Fruit fly (Drosophila melanogaster) whole organism, embryonic: ENCODE measurements around the gene CG31157.

Source experiments
- Ada2b ChIP-seq: fragments of 200-800 bp; sonication (Bioruptor generic); IDR thresholded peaks from 2 replicates; pipeline ENCODE4 v1.3.6; 2022; ENCODE audit warnings: missing biosample characterization, missing genetic modification characterization
- Aef1 ChIP-seq: fragments of 200-800 bp; sonication (Bioruptor generic); IDR thresholded peaks from 3 replicates; pipeline ENCODE4 v1.3.6; 2022; ENCODE audit warnings: missing biosample characterization, missing genetic modification characterization
- CG10147 ChIP-seq: fragments of 200-800 bp; sonication (Bioruptor generic); optimal IDR thresholded peaks from 2 replicates; lab custom pipeline; 2019; ENCODE audit warnings: missing biosample characterization, mild to moderate bottlenecking, missing genetic modification characterization, moderate library complexity
- CG11504 ChIP-seq: fragments of 200-800 bp; sonication (Bioruptor generic); optimal IDR thresholded peaks from 3 replicates; lab custom pipeline; 2019; ENCODE audit warnings: missing biosample characterization, mild to moderate bottlenecking, missing genetic modification characterization, moderate library complexity
- CG14014 ChIP-seq: fragments of 200-800 bp; sonication (Bioruptor generic); IDR thresholded peaks from 2 replicates; pipeline ENCODE4 v1.3.6; 2022; ENCODE audit warnings: missing biosample characterization, missing genetic modification characterization
- CG14441 ChIP-seq: fragments of 200-800 bp; sonication (Bioruptor generic); IDR thresholded peaks from 2 replicates; pipeline ENCODE4 v1.3.6; 2022; ENCODE audit warnings: missing biosample characterization, missing genetic modification characterization
- CG15514 ChIP-seq: fragments of 200-800 bp; sonication (Bioruptor generic); optimal IDR thresholded peaks from 3 replicates; lab custom pipeline; 2017; ENCODE audit warnings: missing biosample characterization, missing genetic modification characterization, mild to moderate bottlenecking, moderate library complexity, missing genetic modification reagents
- CG15696 ChIP-seq: fragments of 200-800 bp; sonication (Bioruptor generic); optimal IDR thresholded peaks from 2 replicates; lab custom pipeline; 2019; ENCODE audit warnings: missing biosample characterization, mild to moderate bottlenecking, missing genetic modification characterization, moderate library complexity
- CG18599 ChIP-seq: fragments of 200-800 bp; sonication (Bioruptor generic); optimal IDR thresholded peaks from 3 replicates; lab custom pipeline; 2017; ENCODE audit warnings: missing biosample characterization, missing genetic modification characterization, mild to moderate bottlenecking, moderate library complexity, missing genetic modification reagents
- CG2120 ChIP-seq: fragments of 200-800 bp; sonication (Bioruptor generic); optimal IDR thresholded peaks from 3 replicates; lab custom pipeline; 2016; ENCODE audit warnings: missing biosample characterization, missing genetic modification characterization
- CG32532 ChIP-seq: fragments of 200-800 bp; sonication (Bioruptor generic); IDR thresholded peaks from 2 replicates; pipeline ENCODE4 v1.3.6; 2022; ENCODE audit warnings: missing biosample characterization, missing genetic modification characterization
- CG4424 ChIP-seq: fragments of 200-800 bp; sonication (Bioruptor generic); optimal IDR thresholded peaks from 3 replicates; lab custom pipeline; 2016; ENCODE audit warnings: missing biosample characterization, missing genetic modification characterization
- CG6791 ChIP-seq: fragments of 200-800 bp; sonication (Bioruptor generic); IDR thresholded peaks from 3 replicates; pipeline ENCODE4 v1.3.6; 2022; ENCODE audit warnings: missing biosample characterization, missing genetic modification characterization; ENCODE audit not compliant: partially characterized antibody
- CG7556 ChIP-seq: fragments of 200-800 bp; sonication (Bioruptor generic); optimal IDR thresholded peaks from 2 replicates; lab custom pipeline; 2017; ENCODE audit warnings: missing biosample characterization, mild to moderate bottlenecking, missing genetic modification characterization
- CG7839 ChIP-seq: fragments of 200-800 bp; sonication (Bioruptor generic); optimal IDR thresholded peaks from 3 replicates; lab custom pipeline; 2018; ENCODE audit warnings: missing biosample characterization, mild to moderate bottlenecking, missing genetic modification characterization, moderate library complexity
- CG9727 ChIP-seq: fragments of 200-800 bp; sonication (Bioruptor generic); optimal IDR thresholded peaks from 3 replicates; lab custom pipeline; 2017; ENCODE audit warnings: missing biosample characterization, mild to moderate bottlenecking, missing genetic modification characterization
- CG9932 ChIP-seq: fragments of 200-800 bp; sonication (Bioruptor generic); IDR thresholded peaks from 2 replicates; pipeline ENCODE4 v1.3.6; 2022; ENCODE audit warnings: missing biosample characterization, missing genetic modification characterization
- Ets65A ChIP-seq: fragments of 200-800 bp; sonication (Bioruptor generic); peaks from one replicate; lab custom pipeline; 2016; ENCODE audit warnings: missing biosample characterization, missing genetic modification characterization
- Hand ChIP-seq: fragments of 200-800 bp; sonication (Bioruptor generic); optimal IDR thresholded peaks from 2 replicates; lab custom pipeline; 2017; ENCODE audit warnings: mild to moderate bottlenecking, missing biosample characterization, missing genetic modification reagents, missing genetic modification characterization
- Hmr ChIP-seq: fragments of 200-800 bp; sonication (Bioruptor generic); optimal IDR thresholded peaks from 3 replicates; lab custom pipeline; 2017; ENCODE audit warnings: mild to moderate bottlenecking, missing biosample characterization, missing genetic modification reagents, missing genetic modification characterization
- Hmx ChIP-seq: fragments of 200-800 bp; sonication (Bioruptor generic); optimal IDR thresholded peaks from 2 replicates; lab custom pipeline; 2016; ENCODE audit warnings: missing biosample characterization, missing genetic modification characterization
- Hr51 ChIP-seq, 2 experiments: fragments of 200-800 bp; sonication (Bioruptor generic); optimal IDR thresholded peaks; 2 replicates in 1 of 2; 3 replicates in 1 of 2; lab custom pipeline; 2016 to 2018; ENCODE audit warnings: missing biosample characterization in 2 of 2, missing genetic modification characterization in 2 of 2, mild to moderate bottlenecking in 1 of 2, moderate library complexity in 1 of 2
- Hr78 ChIP-seq, 2 experiments: fragments of 200-800 bp in 1 of 2; fragments of >200 bp in 1 of 2; sonication (Bioruptor generic) in 1 of 2; optimal IDR thresholded peaks; 2 replicates each; lab custom pipeline; 2017 to 2019; ENCODE audit warnings: missing biosample characterization in 2 of 2, missing genetic modification characterization in 2 of 2, mild to moderate bottlenecking in 1 of 2, moderate library complexity in 1 of 2
- Med ChIP-seq: fragments of 200-800 bp; sonication (Bioruptor generic); peaks from one replicate; lab custom pipeline; 2016; ENCODE audit warnings: missing biosample characterization, missing genetic modification characterization, mild to moderate bottlenecking, inconsistent platforms, moderate library complexity
- Meics ChIP-seq: fragments of 200-800 bp; sonication (Bioruptor generic); optimal IDR thresholded peaks from 2 replicates; lab custom pipeline; 2017; ENCODE audit warnings: missing biosample characterization, mild to moderate bottlenecking, missing genetic modification characterization
- Neu2 ChIP-seq: fragments of 200-800 bp; sonication (Bioruptor generic); optimal IDR thresholded peaks from 3 replicates; lab custom pipeline; 2016; ENCODE audit warnings: missing biosample characterization, missing genetic modification characterization, borderline replicate concordance
- Ptx1 ChIP-seq: fragments of 200-800 bp; sonication (Bioruptor generic); IDR thresholded peaks from 2 replicates; pipeline ENCODE4 v1.3.6; 2022; ENCODE audit warnings: missing biosample characterization, missing genetic modification characterization
- Rfx ChIP-seq: fragments of 200-800 bp; sonication (Bioruptor generic); IDR thresholded peaks from 2 replicates; pipeline ENCODE4 v1.3.6; 2022; ENCODE audit warnings: missing biosample characterization, missing genetic modification characterization
- crp ChIP-seq, 2 experiments: fragments of 200-800 bp; sonication (Bioruptor generic); optimal IDR thresholded peaks; 2 replicates in 1 of 2; 3 replicates in 1 of 2; lab custom pipeline; 2017; ENCODE audit warnings: missing biosample characterization in 2 of 2, missing genetic modification characterization in 2 of 2, mild to moderate bottlenecking in 1 of 2, moderate library complexity in 1 of 2
- cwo ChIP-seq: fragments of 200-800 bp; sonication (Bioruptor generic); optimal IDR thresholded peaks from 3 replicates; lab custom pipeline; 2017; ENCODE audit warnings: missing biosample characterization, missing genetic modification characterization, mild to moderate bottlenecking, moderate library complexity, missing genetic modification reagents
- dysf ChIP-seq: fragments of 200-800 bp; sonication (Bioruptor generic); IDR thresholded peaks from 3 replicates; pipeline ENCODE4 v1.3.6; 2022; ENCODE audit warnings: missing biosample characterization, missing genetic modification characterization
- esg ChIP-seq: fragments of 200-800 bp; sonication (Bioruptor generic); conservative IDR thresholded peaks from 2 replicates; pipeline ENCODE4 v1.3.6; 2022; ENCODE audit warnings: missing biosample characterization, missing genetic modification characterization
- fru ChIP-seq: fragments of >200 bp; optimal IDR thresholded peaks from 2 replicates; lab custom pipeline; 2017
- hkb ChIP-seq, 2 experiments: fragments of 200-800 bp in 1 of 2; fragments of >200 bp in 1 of 2; sonication (Bioruptor generic) in 1 of 2; IDR thresholded peaks in 1 of 2; optimal IDR thresholded peaks in 1 of 2; 2 replicates each; pipeline versions ENCODE4 v1.3.6 to Lab custom; 2017 to 2022; ENCODE audit warnings: missing biosample characterization in 1 of 2, missing genetic modification characterization in 1 of 2
- ken ChIP-seq: fragments of 200-800 bp; sonication (Bioruptor generic); IDR thresholded peaks from 3 replicates; pipeline ENCODE4 v1.3.6; 2022; ENCODE audit warnings: missing biosample characterization, missing genetic modification characterization
- lab ChIP-seq: fragments of 200-800 bp; sonication (Bioruptor generic); optimal IDR thresholded peaks from 3 replicates; lab custom pipeline; 2017; ENCODE audit warnings: missing biosample characterization, missing genetic modification characterization, mild to moderate bottlenecking, moderate library complexity, missing genetic modification reagents
- lilli ChIP-seq: fragments of 200-800 bp; sonication (Bioruptor generic); optimal IDR thresholded peaks from 3 replicates; lab custom pipeline; 2016; ENCODE audit warnings: missing biosample characterization, missing genetic modification characterization
- lmd ChIP-seq: fragments of 200-800 bp; sonication (Bioruptor generic); IDR thresholded peaks from 2 replicates; pipeline ENCODE4 v1.3.6; 2022; ENCODE audit warnings: missing biosample characterization, missing genetic modification characterization
- pan ChIP-seq, 4 experiments: fragments of >200 bp in 3 of 4; fragments of 200-800 bp in 1 of 4; sonication (Bioruptor generic) in 1 of 4; optimal IDR thresholded peaks in 3 of 4; IDR thresholded peaks in 1 of 4; 2 replicates each; pipeline versions ENCODE4 v1.3.6 to Lab custom; 2017 to 2022; ENCODE audit warnings: missing biosample characterization in 2 of 4, missing genetic modification characterization in 2 of 4, mixed read lengths in 1 of 4
- pita ChIP-seq: fragments of 200-800 bp; sonication (Bioruptor generic); optimal IDR thresholded peaks from 2 replicates; lab custom pipeline; 2017; ENCODE audit warnings: missing biosample characterization, mild to moderate bottlenecking, missing genetic modification characterization
- row ChIP-seq: fragments of 200-800 bp; sonication (Bioruptor generic); IDR thresholded peaks from 3 replicates; pipeline ENCODE4 v1.3.6; 2022; ENCODE audit warnings: missing biosample characterization, missing genetic modification characterization
- shn ChIP-seq: fragments of 200-800 bp; sonication (Bioruptor generic); optimal IDR thresholded peaks from 3 replicates; lab custom pipeline; 2016; ENCODE audit warnings: missing biosample characterization, missing genetic modification characterization
- tgo ChIP-seq: fragments of 200-800 bp; sonication (Bioruptor generic); IDR thresholded peaks from 3 replicates; pipeline ENCODE4 v1.3.6; 2022; ENCODE audit warnings: missing biosample characterization, missing genetic modification characterization
- vfl ChIP-seq: fragments of 200-800 bp; sonication (Bioruptor generic); optimal IDR thresholded peaks from 2 replicates; lab custom pipeline; 2016; ENCODE audit warnings: missing biosample characterization, missing genetic modification characterization
- vvl ChIP-seq: fragments of 200-800 bp; sonication (Bioruptor generic); IDR thresholded peaks from 2 replicates; pipeline ENCODE4 v1.3.6; 2022; ENCODE audit warnings: missing biosample characterization, missing genetic modification characterization
- wdn ChIP-seq: fragments of 200-800 bp; sonication (Bioruptor generic); IDR thresholded peaks from 2 replicates; pipeline ENCODE4 v1.3.6; 2022; ENCODE audit warnings: missing biosample characterization, missing genetic modification characterization

Gene CG31157

dm6 chr3R:13088942-13089341 lies 41.4 kb downstream of the CG31157 start, which contains the start of gene CG34308:
TSS of gene CG34308 (plus strand) at chr3R:13089242.
- TF ChIP-seq vfl (GFP tag; lab: Kevin White, UChicago) (no peak), ken (GFP tag; lab: Robert Waterston, UW) (0 out of 3 replicates have a peak, but pooled peaks have one; percentile 26), CG6791 (0 out of 3 replicates have a peak, but pooled peaks have one; percentile 8)
- TF ChIP-seq, all 482 proteins: peak for 2

DNA sequence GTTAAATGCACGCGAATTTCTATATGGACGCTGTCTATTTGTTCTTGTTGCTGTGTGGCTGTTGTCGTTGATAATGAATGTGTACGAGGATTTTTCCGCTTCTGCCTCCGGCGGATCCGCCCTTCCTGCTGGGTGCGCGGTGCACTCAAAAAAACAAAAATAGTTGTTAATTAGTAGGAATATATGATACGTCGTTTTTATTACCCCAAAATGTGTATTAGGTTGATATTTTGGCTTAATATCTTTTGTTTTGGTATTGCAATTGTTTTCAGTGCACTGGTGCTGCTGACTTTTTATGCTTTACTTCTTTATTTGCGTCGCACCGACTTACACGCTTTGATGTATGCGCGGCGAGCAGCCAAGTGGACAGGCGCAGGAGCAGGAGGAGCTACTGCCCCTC lies 44.1 kb downstream of the CG31157 start:
- peak in 1 of 2 experiments; percentile 30 for TF ChIP-seq Hr51 (GFP tag; optimal IDR thresholded peaks at IDR 0.05; lab: Kevin White, UChicago)
- TF ChIP-seq dysf: peak; percentile 39; the same call in 1 of the 3 replicates
- TF ChIP-seq esg (GFP tag; lab: Robert Waterston, UW): 0 out of 2 replicates have a peak, but pooled peaks have one; percentile 15
- peak; percentile 35; the same call in 1 of the 2 replicates for TF ChIP-seq Ada2b (GFP tag; lab: Robert Waterston, UW)
- peak; percentile 58 for TF ChIP-seq CG2120 (GFP tag; lab: Kevin White, UChicago)
- no peak for TF ChIP-seq Hr78 (GFP tag; optimal IDR thresholded peaks at IDR 0.05; lab: Kevin White, UChicago)
- no peak for TF ChIP-seq shn (GFP tag; lab: Kevin White, UChicago)
- TF ChIP-seq lilli: peak; percentile 17
- TF ChIP-seq CG18599 (GFP tag; lab: Kevin White, UChicago): peak; percentile 72
- TF ChIP-seq Hand (GFP tag; lab: Kevin White, UChicago): peak; percentile 35
- 0 out of 2 replicates have a peak, but pooled peaks have one; percentile 28 for TF ChIP-seq CG9932
- peak; percentile 40 for TF ChIP-seq Hmr (GFP tag; lab: Kevin White, UChicago)
- no peak for TF ChIP-seq Neu2 (GFP tag; lab: Kevin White, UChicago)
- peak; percentile 56 for TF ChIP-seq Med (GFP tag; lab: Kevin White, UChicago)
- TF ChIP-seq Ets65A (GFP tag; lab: Kevin White, UChicago): peak; percentile 55
- TF ChIP-seq CG10147 (GFP tag; lab: Kevin White, UChicago): no peak
- TF ChIP-seq Hmx (GFP tag; lab: Kevin White, UChicago): no peak
- no peak for TF ChIP-seq hkb (optimal IDR thresholded peaks at IDR 0.05; lab: Kevin White, UChicago)
- TF ChIP-seq hkb (GFP tag; IDR thresholded peaks at IDR 0.05; lab: Robert Waterston, UW): 0 out of 2 replicates have a peak, but pooled peaks have one; percentile 26
- TF ChIP-seq CG11504 (tag; lab: Kevin White, UChicago): peak; percentile 4
- TF ChIP-seq Meics (GFP tag; lab: Kevin White, UChicago): peak; percentile 17
- peak; percentile 44; the same call in 1 of the 3 replicates for TF ChIP-seq row (GFP tag; lab: Robert Waterston, UW)
- no peak for TF ChIP-seq CG4424
- peak; percentile 7 for TF ChIP-seq cwo
- peak; percentile 57 for TF ChIP-seq lab (GFP tag; lab: Kevin White, UChicago)
- no peak for TF ChIP-seq fru (lab: Kevin White, UChicago)
- TF ChIP-seq tgo (GFP tag; lab: Robert Waterston, UW): peak; percentile 25; the same call in 1 of the 3 replicates
- TF ChIP-seq crp (GFP tag; optimal IDR thresholded peaks at IDR 0.05; lab: Kevin White, UChicago): no peak
- 0 out of 3 replicates have a peak, but pooled peaks have one; percentile 19 for TF ChIP-seq Aef1 (GFP tag; lab: Robert Waterston, UW)
- TF ChIP-seq vvl (GFP tag; lab: Robert Waterston, UW): 0 out of 2 replicates have a peak, but pooled peaks have one; percentile 21
- no peak for TF ChIP-seq CG15696 (tag; lab: Kevin White, UChicago)
- 0 out of 2 replicates have a peak, but pooled peaks have one; percentile 14 for TF ChIP-seq Rfx (GFP tag; lab: Robert Waterston, UW)
- TF ChIP-seq pita (GFP tag; lab: Kevin White, UChicago): no peak
- TF ChIP-seq CG14441 (GFP tag; lab: Robert Waterston, UW): 0 out of 2 replicates have a peak, but pooled peaks have one; percentile 8
- peak; percentile 0 for TF ChIP-seq CG7556 (GFP tag; lab: Kevin White, UChicago)
- peak; percentile 11 for TF ChIP-seq CG7839 (tag; lab: Kevin White, UChicago)
- TF ChIP-seq Ptx1: peak; percentile 45; the same call in 1 of the 2 replicates
- TF ChIP-seq CG15514 (GFP tag; lab: Kevin White, UChicago): peak; percentile 21
- peak; percentile 18 for TF ChIP-seq CG9727 (GFP tag; lab: Kevin White, UChicago)
- TF ChIP-seq CG32532 (GFP tag; lab: Robert Waterston, UW): 0 out of 2 replicates have a peak, but pooled peaks have one; percentile 23
- no peak for TF ChIP-seq pan (optimal IDR thresholded peaks at IDR 0.05; lab: Kevin White, UChicago)
- no peak for TF ChIP-seq pan (GFP tag; optimal IDR thresholded peaks at IDR 0.05 in 1 of 2, IDR thresholded peaks at IDR 0.05 in 1 of 2)
- 0 out of 2 replicates have a peak, but pooled peaks have one; percentile 35 for TF ChIP-seq lmd (GFP tag; lab: Robert Waterston, UW)
- TF ChIP-seq CG14014 (GFP tag; lab: Robert Waterston, UW): peak; percentile 13; the same call in 1 of the 2 replicates
- TF ChIP-seq wdn (GFP tag; lab: Robert Waterston, UW): 0 out of 2 replicates have a peak, but pooled peaks have one; percentile 14
